Worm (Caenorhabditis elegans) whole organism, L4 larva: ENCODE data around the gene C08F11.12.

Experiments
- D1046.2 ChIP-seq: fragments of 200-800 bp; sonication (Bioruptor generic); IDR thresholded peaks from 2 replicates; pipeline ENCODE4 v1.3.6; 2022; ENCODE audit warnings: missing genetic modification characterization, missing compliant biosample characterization
- R02D3.7 ChIP-seq: fragments of 150-350 bp; sonication (generic microtip); optimal IDR thresholded peaks from 3 replicates; lab custom pipeline; 2014; ENCODE audit warnings: missing biosample characterization, missing genetic modification characterization
- arid-1 ChIP-seq: fragments of 200-800 bp; sonication (Bioruptor generic); conservative IDR thresholded peaks from 2 replicates; pipeline ENCODE4 v1.3.6; 2022; ENCODE audit warnings: missing genetic modification reagents, missing genetic modification characterization, missing compliant biosample characterization
- ceh-20 ChIP-seq: fragments of 200-800 bp; sonication (Bioruptor generic); IDR thresholded peaks from 2 replicates; pipeline ENCODE4 v1.3.6; 2022; ENCODE audit warnings: missing genetic modification reagents, missing genetic modification characterization, missing compliant biosample characterization
- ceh-82 ChIP-seq: sonication (generic microtip); optimal IDR thresholded peaks from 2 replicates; lab custom pipeline; 2017; ENCODE audit warnings: missing biosample characterization, missing genetic modification characterization
- ces-1 ChIP-seq: fragments of 150-350 bp; sonication (generic microtip); optimal IDR thresholded peaks from 4 replicates; lab custom pipeline; 2014; ENCODE audit warnings: missing biosample characterization, missing genetic modification reagents, missing genetic modification characterization
- cey-2 ChIP-seq: sonication (generic microtip); optimal IDR thresholded peaks from 3 replicates; lab custom pipeline; 2017; ENCODE audit warnings: missing genetic modification characterization, mild to moderate bottlenecking, missing compliant biosample characterization, antibody characterized with exemption, borderline replicate concordance; ENCODE audit not compliant: insufficient read depth
- daf-16 ChIP-seq, 3 experiments: sonication (generic microtip); optimal IDR thresholded peaks; 2 replicates each; lab custom pipeline; 2016 to 2017; ENCODE audit warnings: missing genetic modification characterization in 3 of 3, missing genetic modification reagents in 3 of 3, mild to moderate bottlenecking in 2 of 3, missing compliant biosample characterization in 2 of 3, missing biosample characterization in 1 of 3, moderate library complexity in 1 of 3
- dpl-1 ChIP-seq: fragments of 150-350 bp; optimal IDR thresholded peaks from 2 replicates; lab custom pipeline; 2014; ENCODE audit warnings: missing biosample characterization, missing genetic modification reagents, missing genetic modification characterization
- fos-1 ChIP-seq: fragments of 150-350 bp; optimal IDR thresholded peaks from 2 replicates; lab custom pipeline; 2014; ENCODE audit warnings: missing biosample characterization, missing genetic modification characterization
- hlh-30 ChIP-seq: sonication (generic microtip); optimal IDR thresholded peaks from 2 replicates; lab custom pipeline; 2017; ENCODE audit warnings: antibody characterized with exemption, mild to moderate bottlenecking, missing genetic modification characterization, missing compliant biosample characterization; ENCODE audit not compliant: insufficient read depth
- lim-7 ChIP-seq: fragments of 200-800 bp; sonication (Bioruptor generic); IDR thresholded peaks from 2 replicates; pipeline ENCODE4 v1.3.6; 2022; ENCODE audit warnings: missing genetic modification characterization, missing compliant biosample characterization
- lin-29 ChIP-seq: fragments of 200-800 bp; sonication (Bioruptor generic); IDR thresholded peaks from 2 replicates; pipeline ENCODE4 v1.3.6; 2022; ENCODE audit warnings: missing genetic modification reagents, missing genetic modification characterization, missing compliant biosample characterization
- lir-3 ChIP-seq: sonication (generic microtip); optimal IDR thresholded peaks from 2 replicates; lab custom pipeline; 2016; ENCODE audit warnings: mild to moderate bottlenecking, missing genetic modification characterization, missing compliant biosample characterization
- lsy-2 ChIP-seq, 2 experiments: fragments of 150-350 bp in 1 of 2; sonication (generic microtip) in 1 of 2; optimal IDR thresholded peaks; 2 replicates each; lab custom pipeline; 2014 to 2017; ENCODE audit warnings: missing biosample characterization in 2 of 2, missing genetic modification characterization in 2 of 2
- madf-5 ChIP-seq, 2 experiments: fragments of 200-800 bp; sonication (Bioruptor generic); IDR thresholded peaks; 2 replicates each; pipeline ENCODE4 v1.3.6; 2022; ENCODE audit warnings: missing compliant biosample characterization in 2 of 2, missing genetic modification characterization in 2 of 2
- mdl-1 ChIP-seq, 2 experiments: fragments of 150-350 bp in 1 of 2; sonication (generic microtip) in 1 of 2; optimal IDR thresholded peaks; 2 replicates each; lab custom pipeline; 2014 to 2017; ENCODE audit warnings: missing biosample characterization in 2 of 2, missing genetic modification characterization in 2 of 2
- nhr-10 ChIP-seq: fragments of 150-350 bp; optimal IDR thresholded peaks from 2 replicates; lab custom pipeline; 2014; ENCODE audit warnings: missing biosample characterization, missing genetic modification characterization
- nhr-28 ChIP-seq: fragments of 150-350 bp; optimal IDR thresholded peaks from 2 replicates; lab custom pipeline; 2014; ENCODE audit warnings: missing biosample characterization, missing genetic modification characterization
- nhr-77 ChIP-seq: fragments of 150-350 bp; optimal IDR thresholded peaks from 2 replicates; lab custom pipeline; 2014; ENCODE audit warnings: missing biosample characterization, missing genetic modification characterization
- php-3 ChIP-seq: fragments of 200-800 bp; sonication (Bioruptor generic); IDR thresholded peaks from 2 replicates; pipeline ENCODE4 v1.3.6; 2022; ENCODE audit warnings: missing genetic modification reagents, missing genetic modification characterization, missing compliant biosample characterization
- snpc-1.2 ChIP-seq: fragments of 200-800 bp; sonication (Bioruptor generic); IDR thresholded peaks from 2 replicates; pipeline ENCODE4 v1.3.6; 2022; ENCODE audit warnings: missing genetic modification reagents, missing genetic modification characterization, missing compliant biosample characterization
- tra-1 ChIP-seq: fragments of 200-800 bp; sonication (Bioruptor generic); IDR thresholded peaks from 2 replicates; pipeline ENCODE4 v1.3.6; 2022; ENCODE audit warnings: missing genetic modification reagents, missing genetic modification characterization, missing compliant biosample characterization
- unc-62 ChIP-seq, 3 experiments: fragments of 150-350 bp in 1 of 3; sonication (generic microtip); optimal IDR thresholded peaks in 2 of 3; peaks in 1 of 3; 1 replicate in 1 of 3; 2 replicates in 2 of 3; lab custom pipeline; 2014 to 2017; ENCODE audit warnings: missing biosample characterization in 3 of 3, missing genetic modification characterization in 3 of 3, missing genetic modification reagents in 3 of 3, missing genotype in 1 of 3
- zip-2 ChIP-seq: fragments of 150-350 bp; optimal IDR thresholded peaks from 2 replicates; lab custom pipeline; 2014; ENCODE audit warnings: missing biosample characterization, missing genetic modification characterization

The C08F11.12 gene

DNA sequence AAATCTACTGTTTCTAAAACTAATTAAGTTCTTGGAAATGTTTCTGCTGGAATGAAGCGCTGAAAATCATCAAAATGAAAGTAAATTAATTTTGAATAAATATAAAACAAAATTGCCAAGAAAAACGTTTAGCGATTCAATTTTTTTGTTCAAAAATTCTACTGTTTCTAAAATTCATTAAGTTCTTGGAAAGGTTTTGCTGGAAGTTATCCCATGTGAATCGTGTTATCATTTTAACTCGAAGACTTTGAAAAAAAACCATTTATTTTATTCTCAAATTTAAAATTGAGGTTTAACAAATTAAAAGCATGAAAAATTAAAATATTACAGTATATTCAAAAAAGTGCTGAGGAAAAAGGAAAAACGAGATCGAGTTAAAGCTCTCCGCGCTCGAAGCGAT is 33.5 kb upstream of the C08F11.12 start:
- TF ChIP-seq madf-5 (GFP tag; IDR thresholded peaks at IDR 0.05; lab: Robert Waterston, UW) (no peak), snpc-1.2 (GFP tag; lab: Robert Waterston, UW) (peak; percentile 18; the same call in 1 of the 2 replicates)

DNA sequence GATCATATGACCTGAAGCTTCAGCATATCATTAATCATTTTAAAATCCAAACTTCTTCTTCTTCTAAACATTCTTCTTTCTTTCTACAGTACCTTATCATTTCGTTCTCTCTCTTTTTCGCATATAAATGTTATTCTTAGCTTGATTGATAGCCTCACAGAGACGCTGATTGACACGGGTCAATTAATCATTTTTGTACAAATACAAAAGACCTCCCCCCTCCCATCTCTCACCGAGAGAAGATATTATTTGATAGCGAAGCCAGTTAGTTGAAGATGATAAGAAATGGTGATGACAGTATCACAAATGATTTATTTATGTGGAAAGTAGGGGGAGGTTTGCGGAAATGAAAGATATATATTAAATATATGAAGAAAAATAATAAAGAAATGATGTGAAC is 31.4 kb upstream of the C08F11.12 start:
- TF ChIP-seq mdl-1 (tag; optimal IDR thresholded peaks at IDR 0.05; lab: Kevin White, UChicago) (peak in 1 of 2 experiments; percentile 45), unc-62 (GFP tag; optimal IDR thresholded peaks at IDR 0.05 in 1 of 2; lab: Kevin White, UChicago) (peak in 1 of 2 experiments; percentile 97), unc-62 (tag; optimal IDR thresholded peaks at IDR 0.05; lab: Kevin White, UChicago) (no peak), nhr-28 (tag; lab: Kevin White, UChicago) (peak; percentile 81), lim-7 (GFP tag; lab: Robert Waterston, UW) (no peak), hlh-30 (tag; lab: Kevin White, UChicago) (peak; percentile 62), tra-1 (peak; percentile 86; the same call in 1 of the 2 replicates), ceh-20 (GFP tag; lab: Robert Waterston, UW) (peak; percentile 94), cey-2 (tag; lab: Kevin White, UChicago) (peak; percentile 95), R02D3.7 (no peak)

DNA sequence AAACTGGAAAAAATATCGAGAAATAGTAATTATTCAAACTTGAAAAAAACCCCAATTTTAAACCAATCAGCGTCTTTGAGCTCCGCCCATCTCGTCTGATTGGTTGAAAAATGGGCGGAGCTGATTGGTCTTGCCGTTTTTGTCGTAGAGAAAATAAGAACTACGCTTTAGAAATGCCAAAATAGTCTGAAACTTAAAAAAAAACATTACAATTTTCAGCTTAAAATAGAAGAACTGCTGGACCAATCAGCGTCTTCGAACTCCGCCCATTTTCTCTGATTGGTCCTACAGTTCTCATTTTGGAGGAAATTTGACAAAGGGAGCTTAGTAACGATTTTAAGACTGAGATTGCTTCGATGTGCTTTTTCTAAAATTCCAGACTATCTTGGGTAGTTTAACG is 28.2 kb upstream of the C08F11.12 start:
- TF ChIP-seq zip-2 = no peak
- TF ChIP-seq ces-1 (GFP tag; lab: Kevin White, UChicago) = no peak
- no peak for TF ChIP-seq lim-7 (GFP tag; lab: Robert Waterston, UW)
- no peak for TF ChIP-seq lin-29 (GFP tag; lab: Robert Waterston, UW)
- TF ChIP-seq ceh-20 (GFP tag; lab: Robert Waterston, UW) = no peak
- TF ChIP-seq nhr-77 (tag; lab: Kevin White, UChicago) = no peak
- TF ChIP-seq tra-1 = no peak
- no peak for TF ChIP-seq D1046.2 (GFP tag; lab: Robert Waterston, UW)
- TF ChIP-seq dpl-1 (GFP tag; lab: Kevin White, UChicago) = no peak
- TF ChIP-seq lsy-2 (tag; optimal IDR thresholded peaks at IDR 0.05; lab: Kevin White, UChicago) = no peak
- no peak for TF ChIP-seq ceh-82 (tag; lab: Kevin White, UChicago)
- no peak for TF ChIP-seq php-3 (GFP tag; lab: Robert Waterston, UW)
- no peak for TF ChIP-seq nhr-10 (tag; lab: Kevin White, UChicago)
- no peak for TF ChIP-seq fos-1 (tag; lab: Kevin White, UChicago)
- TF ChIP-seq daf-16 (GFP tag; optimal IDR thresholded peaks at IDR 0.05; lab: Kevin White, UChicago) = no peak
- TF ChIP-seq daf-16 (tag; optimal IDR thresholded peaks at IDR 0.05; lab: Kevin White, UChicago) = no peak
- no peak for TF ChIP-seq lir-3 (tag; lab: Kevin White, UChicago)
- no peak for TF ChIP-seq cey-2 (tag; lab: Kevin White, UChicago)
- TF ChIP-seq, all 104 proteins: peak for 0

DNA sequence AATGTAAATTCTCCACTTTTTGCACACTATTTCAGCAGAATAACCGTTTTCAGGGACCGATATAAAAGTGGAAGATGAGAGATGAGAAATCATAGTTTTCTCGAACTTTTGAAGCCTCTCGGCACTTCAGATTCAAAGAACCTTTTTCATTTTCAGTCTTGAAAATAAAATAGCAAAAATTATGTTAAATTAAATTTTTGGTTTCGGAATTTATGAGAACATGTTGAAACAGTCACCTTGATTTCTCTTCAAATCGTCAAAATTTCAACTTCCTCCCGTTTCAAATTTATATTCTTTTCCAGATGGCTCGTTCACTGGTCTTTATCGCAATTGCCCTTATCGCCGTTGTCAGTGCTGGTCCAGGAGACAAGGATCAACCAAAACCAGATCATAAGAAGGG is 27.3 kb upstream of the C08F11.12 start, which contains the start of gene srlf-26:
TSS of gene srlf-26 (plus strand) at position 301 of the 400 bp plus-strand sequence.
- TF ChIP-seq unc-62 (GFP tag; optimal IDR thresholded peaks at IDR 0.05 in 1 of 2; lab: Kevin White, UChicago) (peak in 1 of 2 experiments; percentile 23), unc-62 (tag; optimal IDR thresholded peaks at IDR 0.05; lab: Kevin White, UChicago) (no peak), hlh-30 (tag; lab: Kevin White, UChicago) (no peak)

DNA sequence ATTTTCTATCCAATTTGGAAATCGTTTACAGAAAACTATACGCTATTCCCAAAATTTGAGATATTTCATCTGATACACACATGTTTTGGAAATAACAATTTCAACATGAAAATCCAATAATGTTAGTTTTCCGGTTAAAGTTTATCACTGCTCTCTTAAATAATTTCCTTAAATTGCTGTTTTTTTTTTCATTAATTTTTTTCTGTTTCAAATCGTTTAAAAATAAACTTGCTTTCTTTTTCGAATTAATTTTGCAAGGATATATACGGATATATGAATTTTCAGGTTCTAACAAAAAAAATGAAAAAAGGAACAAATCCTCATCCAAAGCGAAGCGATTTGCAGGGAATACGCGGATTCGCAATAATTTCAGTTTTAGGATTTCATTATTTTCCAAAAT is 22.2 kb upstream of the C08F11.12 start, which contains the start of gene oac-48:
TSS of gene oac-48 (plus strand) at position 301 of the 400 bp plus-strand sequence.
- peak in 1 of 2 experiments; percentile 38 for TF ChIP-seq unc-62 (GFP tag; optimal IDR thresholded peaks at IDR 0.05 in 1 of 2; lab: Kevin White, UChicago)
- no peak for TF ChIP-seq unc-62 (tag; optimal IDR thresholded peaks at IDR 0.05; lab: Kevin White, UChicago)
- TF ChIP-seq snpc-1.2 (GFP tag; lab: Robert Waterston, UW) = no peak
- no peak for TF ChIP-seq R02D3.7

DNA sequence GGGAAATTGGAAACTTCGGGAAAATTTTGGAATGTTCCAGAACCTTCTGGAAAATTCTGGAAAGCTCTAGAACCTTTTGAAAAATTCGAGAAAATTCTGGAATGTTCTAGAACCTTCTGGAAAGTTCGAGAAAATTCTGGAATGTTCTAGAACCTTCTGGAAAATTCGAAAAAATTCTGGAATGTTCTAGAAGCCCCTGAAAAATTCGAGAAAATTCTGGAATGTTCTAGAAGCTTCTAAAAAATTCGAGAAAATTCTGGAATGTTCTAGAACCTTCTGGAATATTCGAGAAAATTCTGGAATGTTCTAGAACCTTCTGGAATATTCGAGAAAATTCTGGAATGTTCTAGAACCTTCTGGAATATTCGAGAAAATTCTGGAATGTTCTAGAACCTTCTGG is 16.7 kb upstream of the C08F11.12 start:
- TF ChIP-seq arid-1 (GFP tag; lab: Robert Waterston, UW) (0 out of 2 replicates have a peak, but pooled peaks have one; percentile 45), snpc-1.2 (GFP tag; lab: Robert Waterston, UW) (peak; percentile 77)
- TF ChIP-seq, all 104 proteins: peak for 2; not testable (repeated sequence) for 102
